Worm (Caenorhabditis elegans) whole organism, L2 larva: ENCODE measurements around the gene srbc-19.
"Not testable (repeated sequence)": the region's sequence is repeated elsewhere in the genome, so short reads cannot be mapped to it uniquely, and the experiment has no call there.

ENCODE experiments used
- C34F6.9 ChIP-seq: fragments of 150-350 bp; optimal IDR thresholded peaks from 2 replicates; lab custom pipeline; 2014; ENCODE audit warnings: missing biosample characterization, missing genetic modification characterization
- R02D3.7 ChIP-seq: fragments of 150-350 bp; optimal IDR thresholded peaks from 2 replicates; lab custom pipeline; 2014; ENCODE audit warnings: missing biosample characterization, missing genetic modification characterization
- Y55F3AM.14 ChIP-seq: fragments of 200-800 bp; sonication (Bioruptor generic); optimal IDR thresholded peaks from 2 replicates; lab custom pipeline; 2018; ENCODE audit warnings: mild to moderate bottlenecking, missing genetic modification characterization, missing compliant biosample characterization
- alr-1 ChIP-seq: fragments of 150-350 bp; optimal IDR thresholded peaks from 2 replicates; lab custom pipeline; 2014; ENCODE audit warnings: missing biosample characterization, missing genetic modification characterization
- aly-2 ChIP-seq: fragments of 150-350 bp; optimal IDR thresholded peaks from 2 replicates; lab custom pipeline; 2014; ENCODE audit warnings: missing biosample characterization, missing genetic modification characterization
- ama-1 ChIP-seq: fragments of 150-350 bp; optimal IDR thresholded peaks from 2 replicates; lab custom pipeline; 2018; ENCODE audit warnings: inconsistent platforms
- blmp-1 ChIP-seq: sonication (generic microtip); optimal IDR thresholded peaks from 2 replicates; lab custom pipeline; 2017; ENCODE audit warnings: missing genetic modification characterization, mild to moderate bottlenecking, missing compliant biosample characterization, antibody characterized with exemption, moderate library complexity; ENCODE audit not compliant: insufficient read depth
- ceh-16 ChIP-seq: fragments of 150-350 bp; optimal IDR thresholded peaks from 2 replicates; lab custom pipeline; 2014; ENCODE audit warnings: missing biosample characterization, missing genetic modification characterization
- ceh-82 ChIP-seq: fragments of 150-350 bp; optimal IDR thresholded peaks from 2 replicates; lab custom pipeline; 2014; ENCODE audit warnings: missing biosample characterization, missing genetic modification characterization
- crh-2 ChIP-seq: sonication (generic microtip); optimal IDR thresholded peaks from 2 replicates; lab custom pipeline; 2017; ENCODE audit warnings: missing biosample characterization, missing genetic modification characterization
- dmd-4 ChIP-seq: sonication (generic microtip); optimal IDR thresholded peaks from 2 replicates; lab custom pipeline; 2017; ENCODE audit warnings: missing biosample characterization, missing genetic modification characterization
- egl-27 ChIP-seq: sonication (generic microtip); optimal IDR thresholded peaks from 3 replicates; lab custom pipeline; 2017; ENCODE audit warnings: missing biosample characterization, missing genetic modification reagents, missing genetic modification characterization
- elt-1 ChIP-seq: fragments of 150-350 bp; optimal IDR thresholded peaks from 2 replicates; lab custom pipeline; 2014; ENCODE audit warnings: missing biosample characterization, missing genetic modification characterization
- elt-3 ChIP-seq: sonication (generic microtip); optimal IDR thresholded peaks from 2 replicates; lab custom pipeline; 2017; ENCODE audit warnings: missing biosample characterization, missing genetic modification characterization
- fos-1 ChIP-seq: fragments of 150-350 bp; optimal IDR thresholded peaks from 2 replicates; lab custom pipeline; 2014; ENCODE audit warnings: missing biosample characterization, missing genetic modification characterization
- gmeb-1 ChIP-seq: fragments of 150-350 bp; optimal IDR thresholded peaks from 2 replicates; lab custom pipeline; 2014; ENCODE audit warnings: missing biosample characterization, missing genetic modification characterization
- lin-11 ChIP-seq: fragments of 150-350 bp; sonication (generic microtip); optimal IDR thresholded peaks from 2 replicates; lab custom pipeline; 2014; ENCODE audit warnings: missing biosample characterization, missing genetic modification characterization, inconsistent platforms, mixed read lengths
- lin-13 ChIP-seq: fragments of 150-350 bp; optimal IDR thresholded peaks from 2 replicates; lab custom pipeline; 2014; ENCODE audit warnings: missing biosample characterization, missing genetic modification reagents, missing genetic modification characterization
- lin-39 ChIP-seq: fragments of 150-350 bp; optimal IDR thresholded peaks from 2 replicates; lab custom pipeline; 2014; ENCODE audit warnings: missing biosample characterization, missing genetic modification reagents, missing genetic modification characterization
- mab-5 ChIP-seq: fragments of 150-350 bp; optimal IDR thresholded peaks from 2 replicates; lab custom pipeline; 2014; ENCODE audit warnings: missing biosample characterization, missing genetic modification characterization
- mbf-1 ChIP-seq: sonication (generic microtip); optimal IDR thresholded peaks from 2 replicates; lab custom pipeline; 2017; ENCODE audit warnings: missing biosample characterization, missing genetic modification characterization
- mdl-1 ChIP-seq, 2 experiments: fragments of 150-350 bp in 1 of 2; sonication (generic microtip) in 1 of 2; optimal IDR thresholded peaks; 2 replicates each; lab custom pipeline; 2017; ENCODE audit warnings: missing biosample characterization in 2 of 2, missing genetic modification characterization in 2 of 2
- nhr-10 ChIP-seq: sonication (generic microtip); optimal IDR thresholded peaks from 2 replicates; lab custom pipeline; 2017; ENCODE audit warnings: missing biosample characterization, missing genetic modification characterization
- nhr-129 ChIP-seq: fragments of 150-350 bp; optimal IDR thresholded peaks from 2 replicates; lab custom pipeline; 2014; ENCODE audit warnings: missing biosample characterization, missing genetic modification characterization
- nhr-21 ChIP-seq: fragments of 150-350 bp; optimal IDR thresholded peaks from 2 replicates; lab custom pipeline; 2014; ENCODE audit warnings: missing biosample characterization, missing genetic modification characterization
- nhr-237 ChIP-seq: fragments of 150-350 bp; optimal IDR thresholded peaks from 2 replicates; lab custom pipeline; 2014; ENCODE audit warnings: missing biosample characterization, missing genetic modification characterization
- nhr-25 ChIP-seq: fragments of 150-350 bp; sonication (generic microtip); optimal IDR thresholded peaks from 3 replicates; lab custom pipeline; 2014; ENCODE audit warnings: missing biosample characterization, missing genetic modification characterization
- peb-1 ChIP-seq: fragments of 150-350 bp; optimal IDR thresholded peaks from 2 replicates; lab custom pipeline; 2014; ENCODE audit warnings: missing biosample characterization, missing genetic modification characterization
- sem-4 ChIP-seq: fragments of 150-350 bp; optimal IDR thresholded peaks from 2 replicates; lab custom pipeline; 2014; ENCODE audit warnings: missing biosample characterization, missing genetic modification reagents, missing genetic modification characterization
- skn-1 ChIP-seq: sonication (generic microtip); optimal IDR thresholded peaks from 2 replicates; lab custom pipeline; 2017; ENCODE audit warnings: missing biosample characterization, missing genetic modification characterization
- sma-3 ChIP-seq: sonication (generic microtip); optimal IDR thresholded peaks from 2 replicates; lab custom pipeline; 2016; ENCODE audit warnings: missing genetic modification reagents, missing genetic modification characterization, missing compliant biosample characterization
- sma-9 ChIP-seq, 2 experiments: fragments of 150-350 bp in 1 of 2; sonication (generic microtip) in 1 of 2; optimal IDR thresholded peaks; 2 replicates each; lab custom pipeline; 2014 to 2016; ENCODE audit warnings: missing genetic modification characterization in 2 of 2, mild to moderate bottlenecking in 1 of 2, missing biosample characterization in 1 of 2, missing compliant biosample characterization in 1 of 2, missing genetic modification reagents in 1 of 2, moderate library complexity in 1 of 2
- snpc-4 ChIP-seq: fragments of 150-350 bp; optimal IDR thresholded peaks from 2 replicates; lab custom pipeline; 2014; ENCODE audit warnings: missing biosample characterization, missing genetic modification characterization
- unc-39 ChIP-seq: fragments of 150-350 bp; optimal IDR thresholded peaks from 2 replicates; lab custom pipeline; 2014; ENCODE audit warnings: missing biosample characterization, missing genetic modification characterization
- unc-55 ChIP-seq: fragments of 150-350 bp; sonication (generic microtip); optimal IDR thresholded peaks from 3 replicates; lab custom pipeline; 2014; ENCODE audit warnings: missing biosample characterization, missing genetic modification reagents, missing genetic modification characterization
- zag-1 ChIP-seq: fragments of 150-350 bp; optimal IDR thresholded peaks from 2 replicates; lab custom pipeline; 2014; ENCODE audit warnings: missing biosample characterization, missing genetic modification characterization
- ztf-1 ChIP-seq: fragments of 200-800 bp; sonication (Bioruptor generic); conservative IDR thresholded peaks from 2 replicates; pipeline ENCODE4 v1.3.6; 2022; ENCODE audit warnings: missing genetic modification characterization, missing compliant biosample characterization
- ztf-11 ChIP-seq: sonication (generic microtip); optimal IDR thresholded peaks from 2 replicates; lab custom pipeline; 2017; ENCODE audit warnings: missing biosample characterization, missing genetic modification characterization
- ztf-4 ChIP-seq: fragments of 150-350 bp; optimal IDR thresholded peaks from 2 replicates; lab custom pipeline; 2014; ENCODE audit warnings: missing biosample characterization, missing genetic modification characterization

srbc-19 gene

ce11 chrV:2144408-2144807 lies 22.2 kb downstream of the srbc-19 start, which contains the start of gene F22F7.12:
TSS of gene F22F7.12 (minus strand) at chrV:2144508.
- TF ChIP-seq snpc-4, blmp-1, skn-1 (tag; lab: Kevin White, UChicago): not testable (repeated sequence)

ce11 chrV:2139918-2140317 lies 26.7 kb downstream of the srbc-19 start, which contains the start of gene F22F7.7:
TSS of gene F22F7.7 (minus strand) at chrV:2140042.
- TF ChIP-seq sma-3 (GFP tag; lab: Kevin White, UChicago) (no peak), nhr-21 (tag; lab: Kevin White, UChicago) (no peak), lin-11 (tag; lab: Kevin White, UChicago) (no peak), ama-1 (lab: Kevin White, UChicago) (no peak), dmd-4 (tag; lab: Kevin White, UChicago) (no peak), sem-4 (tag; lab: Kevin White, UChicago) (no peak), ztf-1 (GFP tag; lab: Robert Waterston, UW) (no peak), fos-1 (tag; lab: Kevin White, UChicago) (no peak), nhr-129 (tag; lab: Kevin White, UChicago) (no peak), mab-5 (no peak), sma-9 (GFP tag; optimal IDR thresholded peaks at IDR 0.05; lab: Kevin White, UChicago) (no peak), sma-9 (tag; optimal IDR thresholded peaks at IDR 0.05; lab: Kevin White, UChicago) (no peak), elt-1 (no peak), aly-2 (tag; lab: Kevin White, UChicago) (no peak), lin-39 (tag; lab: Kevin White, UChicago) (no peak), blmp-1 (tag; lab: Kevin White, UChicago) (no peak), egl-27 (no peak), unc-39 (tag; lab: Kevin White, UChicago) (no peak), ceh-16 (no peak)

ce11 chrV:2138287-2138686 lies 28.3 kb downstream of the srbc-19 start:
- no peak for TF ChIP-seq peb-1 (tag; lab: Kevin White, UChicago)
- TF ChIP-seq nhr-129 (tag; lab: Kevin White, UChicago): peak; percentile 98
- TF ChIP-seq ztf-4 (tag; lab: Kevin White, UChicago): no peak

ce11 chrV:2137010-2137409 lies 29.6 kb downstream of the srbc-19 start:
- no peak for TF ChIP-seq egl-27
- TF ChIP-seq unc-39 (tag; lab: Kevin White, UChicago): no peak
- TF ChIP-seq ceh-16: no peak
- no peak for TF ChIP-seq alr-1
- TF ChIP-seq sma-9 (GFP tag; optimal IDR thresholded peaks at IDR 0.05; lab: Kevin White, UChicago): no peak
- TF ChIP-seq sma-9 (tag; optimal IDR thresholded peaks at IDR 0.05; lab: Kevin White, UChicago): no peak
- TF ChIP-seq ztf-11 (tag; lab: Kevin White, UChicago): no peak
- no peak for TF ChIP-seq ama-1 (lab: Kevin White, UChicago)
- no peak for TF ChIP-seq mab-5
- no peak for TF ChIP-seq nhr-25
- no peak for TF ChIP-seq mbf-1 (tag; lab: Kevin White, UChicago)
- no peak for TF ChIP-seq mdl-1 (tag; optimal IDR thresholded peaks at IDR 0.05; lab: Kevin White, UChicago)
- TF ChIP-seq nhr-10: no peak
- TF ChIP-seq lin-11 (tag; lab: Kevin White, UChicago): no peak
- no peak for TF ChIP-seq dmd-4 (tag; lab: Kevin White, UChicago)
- no peak for TF ChIP-seq unc-55 (GFP tag; lab: Kevin White, UChicago)
- TF ChIP-seq C34F6.9: no peak
- no peak for TF ChIP-seq Y55F3AM.14 (GFP tag; lab: Kevin White, UChicago)
- no peak for TF ChIP-seq blmp-1 (tag; lab: Kevin White, UChicago)
- no peak for TF ChIP-seq ztf-1 (GFP tag; lab: Robert Waterston, UW)
- no peak for TF ChIP-seq ceh-82 (tag; lab: Kevin White, UChicago)

ce11 chrV:2135323-2135722 lies 31.3 kb downstream of the srbc-19 start:
- TF ChIP-seq mab-5: no peak
- TF ChIP-seq lin-39 (tag; lab: Kevin White, UChicago): no peak
- TF ChIP-seq lin-13: no peak
- no peak for TF ChIP-seq sem-4 (tag; lab: Kevin White, UChicago)
- no peak for TF ChIP-seq ama-1 (lab: Kevin White, UChicago)
- no peak for TF ChIP-seq crh-2
- TF ChIP-seq dmd-4 (tag; lab: Kevin White, UChicago): no peak
- no peak for TF ChIP-seq gmeb-1 (tag; lab: Kevin White, UChicago)
- no peak for TF ChIP-seq ztf-1 (GFP tag; lab: Robert Waterston, UW)
- no peak for TF ChIP-seq elt-3 (tag; lab: Kevin White, UChicago)
- TF ChIP-seq fos-1 (tag; lab: Kevin White, UChicago): peak; percentile 42
- TF ChIP-seq Y55F3AM.14 (GFP tag; lab: Kevin White, UChicago): no peak
- no peak for TF ChIP-seq nhr-237 (tag; lab: Kevin White, UChicago)
- no peak for TF ChIP-seq mbf-1 (tag; lab: Kevin White, UChicago)
- TF ChIP-seq nhr-10: no peak
- no peak for TF ChIP-seq aly-2 (tag; lab: Kevin White, UChicago)
- no peak for TF ChIP-seq ztf-4 (tag; lab: Kevin White, UChicago)
- TF ChIP-seq blmp-1 (tag; lab: Kevin White, UChicago): no peak
- TF ChIP-seq ceh-16: no peak
- TF ChIP-seq unc-39 (tag; lab: Kevin White, UChicago): no peak
- TF ChIP-seq zag-1 (tag; lab: Kevin White, UChicago): peak; percentile 5
- TF ChIP-seq R02D3.7 (tag; lab: Kevin White, UChicago): no peak
- TF ChIP-seq sma-3 (GFP tag; lab: Kevin White, UChicago): no peak
- no peak for TF ChIP-seq egl-27
- no peak for TF ChIP-seq elt-1
- TF ChIP-seq snpc-4 (tag; lab: Kevin White, UChicago): no peak
- peak; percentile 25 for TF ChIP-seq nhr-21 (tag; lab: Kevin White, UChicago)
- TF ChIP-seq peb-1 (tag; lab: Kevin White, UChicago): no peak
- peak; percentile 24 for TF ChIP-seq C34F6.9
- TF ChIP-seq skn-1 (tag; lab: Kevin White, UChicago): no peak
- TF ChIP-seq ceh-82 (tag; lab: Kevin White, UChicago): no peak
- no peak for TF ChIP-seq unc-55 (GFP tag; lab: Kevin White, UChicago)
